Fruit fly (Drosophila melanogaster) whole organism, embryonic: ENCODE measurements around the gene Fbw5.

Experiments used
- CG10462 ChIP-seq: fragments of 200-800 bp; sonication (Bioruptor generic); optimal IDR thresholded peaks from 2 replicates; lab custom pipeline; 2016; ENCODE audit warnings: missing biosample characterization, missing genetic modification characterization
- CG17361 ChIP-seq: fragments of 200-800 bp; sonication (Bioruptor generic); IDR thresholded peaks from 3 replicates; pipeline ENCODE4 v1.3.6; 2022; ENCODE audit warnings: missing biosample characterization, missing genetic modification characterization
- Lpt ChIP-seq: fragments of >200 bp; optimal IDR thresholded peaks from 2 replicates; lab custom pipeline; 2018; ENCODE audit warnings: missing biosample characterization, missing genetic modification characterization
- Myb ChIP-seq: fragments of 200-800 bp; sonication (Bioruptor generic); optimal IDR thresholded peaks from 2 replicates; lab custom pipeline; 2016; ENCODE audit warnings: missing biosample characterization, missing genetic modification characterization
- chm ChIP-seq: fragments of 200-800 bp; sonication (Bioruptor generic); IDR thresholded peaks from 2 replicates; pipeline ENCODE4 v1.3.6; 2022; ENCODE audit warnings: missing biosample characterization, missing genetic modification characterization

DNA sequence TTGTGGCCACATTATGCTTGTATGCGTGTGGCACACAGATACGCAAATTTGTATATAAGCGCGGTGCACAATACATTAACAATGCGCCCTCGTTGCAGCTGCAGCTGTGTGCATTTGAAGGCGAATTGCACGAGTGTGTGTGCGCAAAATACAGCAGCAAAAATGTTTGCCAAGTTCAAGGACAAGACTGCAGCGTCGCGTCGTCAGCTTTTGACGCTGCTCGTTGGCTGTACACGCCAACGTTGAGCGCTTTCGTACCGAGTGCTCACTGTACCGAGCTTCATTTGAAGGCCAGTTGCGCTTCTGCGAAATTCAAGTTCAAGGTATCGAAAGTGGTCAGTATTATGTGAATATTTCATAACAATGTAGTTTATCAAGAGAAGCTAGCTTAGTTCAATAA is 21.0 kb upstream of the Fbw5 start:
- TF ChIP-seq chm (GFP tag; lab: Robert Waterston, UW) (no peak), CG17361 (GFP tag; lab: Robert Waterston, UW) (no peak), Myb (GFP tag; lab: Kevin White, UChicago) (no peak), CG10462 (GFP tag; lab: Kevin White, UChicago) (no peak), Lpt (GFP tag; lab: Kevin White, UChicago) (no peak)
